Fruit fly (Drosophila melanogaster) whole organism, adult: ENCODE data around the gene CG17264.

Experiments
- CG11617 ChIP-seq: fragments of 200-800 bp; sonication (Bioruptor generic); optimal IDR thresholded peaks from 2 replicates; lab custom pipeline; 2017; ENCODE audit warnings: mild to moderate bottlenecking, missing biosample characterization, missing genetic modification reagents, missing genetic modification characterization
- CG12768 ChIP-seq: fragments of 200-800 bp; sonication (Bioruptor generic); optimal IDR thresholded peaks from 2 replicates; lab custom pipeline; 2017; ENCODE audit warnings: missing biosample characterization, missing genetic modification characterization, mild to moderate bottlenecking, moderate library complexity, missing genetic modification reagents
- CG14711 ChIP-seq: fragments of 200-800 bp; sonication (Bioruptor generic); optimal IDR thresholded peaks from 2 replicates; lab custom pipeline; 2018; ENCODE audit warnings: missing biosample characterization, mild to moderate bottlenecking, missing genetic modification characterization, moderate library complexity
- CG1620 ChIP-seq: fragments of 200-800 bp; sonication (Bioruptor generic); optimal IDR thresholded peaks from 2 replicates; lab custom pipeline; 2016; ENCODE audit warnings: missing biosample characterization, missing genetic modification characterization
- CG33017 ChIP-seq: fragments of 200-800 bp; sonication (Bioruptor generic); optimal IDR thresholded peaks from 2 replicates; lab custom pipeline; 2018; ENCODE audit warnings: missing biosample characterization, mild to moderate bottlenecking, missing genetic modification characterization, moderate library complexity
- CG5204 ChIP-seq: fragments of 200-800 bp; sonication (Bioruptor generic); optimal IDR thresholded peaks from 2 replicates; lab custom pipeline; 2016; ENCODE audit warnings: missing biosample characterization, missing genetic modification characterization
- CG7045 ChIP-seq: fragments of 200-800 bp; sonication (Bioruptor generic); optimal IDR thresholded peaks from 2 replicates; lab custom pipeline; 2017; ENCODE audit warnings: missing biosample characterization, mild to moderate bottlenecking, missing genetic modification characterization
- CG7101 ChIP-seq: fragments of 200-800 bp; sonication (Bioruptor generic); optimal IDR thresholded peaks from 2 replicates; lab custom pipeline; 2018; ENCODE audit warnings: missing biosample characterization, mild to moderate bottlenecking, missing genetic modification characterization, moderate library complexity
- Clk ChIP-seq: fragments of 200-800 bp; sonication (Bioruptor generic); optimal IDR thresholded peaks from 2 replicates; lab custom pipeline; 2017; ENCODE audit warnings: missing biosample characterization, missing genetic modification characterization
- Crg-1 ChIP-seq: fragments of 200-800 bp; sonication (Bioruptor generic); optimal IDR thresholded peaks from 2 replicates; lab custom pipeline; 2016; ENCODE audit warnings: missing biosample characterization, missing genetic modification characterization
- Hr96 ChIP-seq: fragments of 200-800 bp; sonication (Bioruptor generic); optimal IDR thresholded peaks from 2 replicates; lab custom pipeline; 2016; ENCODE audit warnings: missing biosample characterization, missing genetic modification characterization
- Mnt ChIP-seq: fragments of 200-800 bp; sonication (Bioruptor generic); optimal IDR thresholded peaks from 2 replicates; lab custom pipeline; 2016; ENCODE audit warnings: missing biosample characterization, mild to moderate bottlenecking, missing genetic modification characterization
- bab1 ChIP-seq: fragments of 200-800 bp; sonication (Bioruptor generic); optimal IDR thresholded peaks from 3 replicates; lab custom pipeline; 2019; ENCODE audit warnings: missing biosample characterization, mild to moderate bottlenecking, missing genetic modification characterization, moderate library complexity
- cic ChIP-seq: fragments of 200-800 bp; sonication (Bioruptor generic); optimal IDR thresholded peaks from 2 replicates; lab custom pipeline; 2017; ENCODE audit warnings: missing biosample characterization, mild to moderate bottlenecking, missing genetic modification characterization, moderate library complexity
- cnc ChIP-seq, 2 experiments: fragments of >200 bp; optimal IDR thresholded peaks; 2 replicates each; lab custom pipeline; 2017
- kay ChIP-seq: fragments of 200-800 bp; sonication (Bioruptor generic); peaks from one replicate; lab custom pipeline; 2016; ENCODE audit warnings: missing biosample characterization, missing genetic modification characterization, borderline replicate concordance
- ovo ChIP-seq: fragments of 200-800 bp; sonication (Bioruptor generic); optimal IDR thresholded peaks from 2 replicates; lab custom pipeline; 2016; ENCODE audit warnings: missing biosample characterization, missing genetic modification characterization
- pad ChIP-seq: fragments of 200-800 bp; sonication (Bioruptor generic); optimal IDR thresholded peaks from 3 replicates; lab custom pipeline; 2017; ENCODE audit warnings: missing biosample characterization, missing genetic modification characterization, mild to moderate bottlenecking, moderate library complexity, missing genetic modification reagents
- tj ChIP-seq: fragments of 200-800 bp; sonication (Bioruptor generic); optimal IDR thresholded peaks from 3 replicates; lab custom pipeline; 2017; ENCODE audit warnings: missing biosample characterization, mild to moderate bottlenecking, missing genetic modification characterization, moderate library complexity
- toe ChIP-seq: fragments of 200-800 bp; sonication (Bioruptor generic); optimal IDR thresholded peaks from 2 replicates; lab custom pipeline; 2016; ENCODE audit warnings: missing biosample characterization, missing genetic modification characterization

Gene CG17264

dm6 chr2L:3044660-3045504 lies 26.6 kb downstream of the CG17264 start:
- TF ChIP-seq CG1620 (GFP tag; lab: Kevin White, UChicago) (no peak), kay (peak; percentile 95), CG7045 (GFP tag; lab: Kevin White, UChicago) (no peak), Crg-1 (GFP tag; lab: Kevin White, UChicago) (no peak), Mnt (GFP tag; lab: Kevin White, UChicago) (peak; percentile 18), toe (GFP tag; lab: Kevin White, UChicago) (no peak), CG14711 (tag; lab: Kevin White, UChicago) (peak; percentile 11), ovo (GFP tag; lab: Kevin White, UChicago) (no peak), tj (GFP tag; lab: Kevin White, UChicago) (peak; percentile 77), Clk (GFP tag; lab: Kevin White, UChicago) (peak; percentile 6), CG33017 (no peak), CG5204 (GFP tag; lab: Kevin White, UChicago) (no peak), CG11617 (GFP tag; lab: Kevin White, UChicago) (peak; percentile 6), CG12768 (peak; percentile 36), Hr96 (GFP tag; lab: Kevin White, UChicago) (peak; percentile 1), CG7101 (tag; lab: Kevin White, UChicago) (no peak), cnc (optimal IDR thresholded peaks at IDR 0.05; lab: Kevin White, UChicago) (no peak), pad (GFP tag; lab: Kevin White, UChicago) (no peak), cic (GFP tag; lab: Kevin White, UChicago) (peak; percentile 82), bab1 (GFP tag; lab: Kevin White, UChicago) (no peak)

dm6 chr2L:3055710-3056447 lies 37.6 kb downstream of the CG17264 start:
- TF ChIP-seq toe (GFP tag; lab: Kevin White, UChicago) = peak; percentile 53
- TF ChIP-seq Clk (GFP tag; lab: Kevin White, UChicago) = peak; percentile 35
- TF ChIP-seq CG5204 (GFP tag; lab: Kevin White, UChicago) = peak; percentile 69
- peak; percentile 59 for TF ChIP-seq CG11617 (GFP tag; lab: Kevin White, UChicago)
- peak; percentile 74 for TF ChIP-seq kay
- peak; percentile 64 for TF ChIP-seq tj (GFP tag; lab: Kevin White, UChicago)
- no peak for TF ChIP-seq CG1620 (GFP tag; lab: Kevin White, UChicago)
- TF ChIP-seq CG33017 = no peak
- TF ChIP-seq CG7045 (GFP tag; lab: Kevin White, UChicago) = peak; percentile 39

- no peak for TF ChIP-seq toe (GFP tag; lab: Kevin White, UChicago)
- peak; percentile 8 for TF ChIP-seq tj (GFP tag; lab: Kevin White, UChicago)
- TF ChIP-seq CG14711 (tag; lab: Kevin White, UChicago) = peak; percentile 25
- TF ChIP-seq Clk (GFP tag; lab: Kevin White, UChicago) = no peak
- peak; percentile 0 for TF ChIP-seq CG11617 (GFP tag; lab: Kevin White, UChicago)
- TF ChIP-seq CG12768 = peak; percentile 81
- peak; percentile 78 for TF ChIP-seq Crg-1 (GFP tag; lab: Kevin White, UChicago)
- peak; percentile 64 for TF ChIP-seq pad (GFP tag; lab: Kevin White, UChicago)
- peak; percentile 55 for TF ChIP-seq cic (GFP tag; lab: Kevin White, UChicago)
- TF ChIP-seq cnc (optimal IDR thresholded peaks at IDR 0.05; lab: Kevin White, UChicago) = no peak
- peak; percentile 43 for TF ChIP-seq CG7045 (GFP tag; lab: Kevin White, UChicago)
- TF ChIP-seq bab1 (GFP tag; lab: Kevin White, UChicago) = peak; percentile 87
- TF ChIP-seq CG7101 (tag; lab: Kevin White, UChicago) = peak; percentile 59
- no peak for TF ChIP-seq kay
- peak; percentile 69 for TF ChIP-seq CG1620 (GFP tag; lab: Kevin White, UChicago)
- TF ChIP-seq ovo (GFP tag; lab: Kevin White, UChicago) = peak; percentile 61
- TF ChIP-seq CG33017 = peak; percentile 69
- peak; percentile 67 for TF ChIP-seq Hr96 (GFP tag; lab: Kevin White, UChicago)
- TF ChIP-seq Mnt (GFP tag; lab: Kevin White, UChicago) = peak; percentile 81
- TF ChIP-seq CG5204 (GFP tag; lab: Kevin White, UChicago) = no peak
Measured at dm6 chr2L:3056448-3056790, 38.1 kb downstream of the CG17264 start, which contains the start of gene FASN1. TSS of gene FASN1 (plus strand) at chr2L:3056598.

- TF ChIP-seq Mnt (GFP tag; lab: Kevin White, UChicago) = no peak
- no peak for TF ChIP-seq CG33017
- peak; percentile 38 for TF ChIP-seq bab1 (GFP tag; lab: Kevin White, UChicago)
- TF ChIP-seq cnc (optimal IDR thresholded peaks at IDR 0.05; lab: Kevin White, UChicago) = no peak
- peak; percentile 28 for TF ChIP-seq CG5204 (GFP tag; lab: Kevin White, UChicago)
- peak; percentile 66 for TF ChIP-seq CG7045 (GFP tag; lab: Kevin White, UChicago)
- peak; percentile 70 for TF ChIP-seq ovo (GFP tag; lab: Kevin White, UChicago)
- peak; percentile 20 for TF ChIP-seq CG11617 (GFP tag; lab: Kevin White, UChicago)
- TF ChIP-seq kay = peak; percentile 74
- peak; percentile 59 for TF ChIP-seq Crg-1 (GFP tag; lab: Kevin White, UChicago)
- no peak for TF ChIP-seq tj (GFP tag; lab: Kevin White, UChicago)
- peak; percentile 48 for TF ChIP-seq pad (GFP tag; lab: Kevin White, UChicago)
- TF ChIP-seq CG7101 (tag; lab: Kevin White, UChicago) = peak; percentile 27
- peak; percentile 39 for TF ChIP-seq CG1620 (GFP tag; lab: Kevin White, UChicago)
- no peak for TF ChIP-seq toe (GFP tag; lab: Kevin White, UChicago)
- TF ChIP-seq Hr96 (GFP tag; lab: Kevin White, UChicago) = peak; percentile 49
- TF ChIP-seq CG12768 = peak; percentile 65
- peak; percentile 67 for TF ChIP-seq cic (GFP tag; lab: Kevin White, UChicago)
- TF ChIP-seq CG14711 (tag; lab: Kevin White, UChicago) = no peak
- peak; percentile 34 for TF ChIP-seq Clk (GFP tag; lab: Kevin White, UChicago)
Measured at dm6 chr2L:3057951-3058771, 39.9 kb downstream of the CG17264 start.
